Fruit fly (Drosophila melanogaster): ENCODE measurements around the gene Tip60.

dm6 chrX:4139043-4139442, 21.8 kb upstream of the Tip60 start:
- no peak for TF ChIP-seq usp (GFP tag; optimal IDR thresholded peaks at IDR 0.05)
- no peak for TF ChIP-seq psq (optimal IDR thresholded peaks at IDR 0.05)
- no peak for TF ChIP-seq EcR (GFP tag; optimal IDR thresholded peaks at IDR 0.05)
